Worm (Caenorhabditis elegans) whole organism, mixed stage, embryonic: ENCODE data around the gene lec-10.

Experiments used
- M03D4.4 ChIP-seq: sonication (generic microtip); optimal IDR thresholded peaks from 2 replicates; lab custom pipeline; 2017; ENCODE audit warnings: mild to moderate bottlenecking, missing genetic modification characterization, missing compliant biosample characterization
- bed-3 ChIP-seq: fragments of 200-800 bp; sonication (Bioruptor generic); optimal IDR thresholded peaks from 3 replicates; lab custom pipeline; 2018; ENCODE audit warnings: mild to moderate bottlenecking, missing genetic modification characterization, moderate library complexity, missing compliant biosample characterization
- blmp-1 ChIP-seq: fragments of 150-350 bp; optimal IDR thresholded peaks from 2 replicates; lab custom pipeline; 2014; ENCODE audit warnings: missing biosample characterization, missing genetic modification characterization
- ceh-43 ChIP-seq: fragments of 200-800 bp; sonication (Bioruptor generic); optimal IDR thresholded peaks from 2 replicates; lab custom pipeline; 2018; ENCODE audit warnings: mild to moderate bottlenecking, missing genetic modification characterization, moderate library complexity, missing compliant biosample characterization
- ces-1 ChIP-seq: fragments of 150-350 bp; optimal IDR thresholded peaks from 2 replicates; lab custom pipeline; 2014; ENCODE audit warnings: missing biosample characterization, missing genetic modification reagents, missing genetic modification characterization
- drap-1 ChIP-seq: fragments of 200-800 bp; sonication (Bioruptor generic); optimal IDR thresholded peaks from 3 replicates; lab custom pipeline; 2018; ENCODE audit warnings: mild to moderate bottlenecking, missing genetic modification characterization, missing compliant biosample characterization
- elt-1 ChIP-seq: sonication (generic microtip); optimal IDR thresholded peaks from 2 replicates; lab custom pipeline; 2017; ENCODE audit warnings: missing genetic modification characterization, mild to moderate bottlenecking, missing compliant biosample characterization, antibody characterized with exemption, moderate library complexity, borderline replicate concordance; ENCODE audit not compliant: insufficient read depth
- elt-3 ChIP-seq: fragments of 150-350 bp; optimal IDR thresholded peaks from 2 replicates; lab custom pipeline; 2014; ENCODE audit warnings: missing biosample characterization, missing genetic modification characterization
- flh-1 ChIP-seq: fragments of 200-800 bp; sonication (Bioruptor generic); optimal IDR thresholded peaks from 2 replicates; lab custom pipeline; 2018; ENCODE audit warnings: mild to moderate bottlenecking, missing genetic modification characterization, moderate library complexity, missing compliant biosample characterization
- ham-2 ChIP-seq: fragments of 200-800 bp; sonication (Bioruptor generic); optimal IDR thresholded peaks from 2 replicates; lab custom pipeline; 2018; ENCODE audit warnings: mild to moderate bottlenecking, missing genetic modification characterization, missing compliant biosample characterization
- lin-13 ChIP-seq: fragments of 150-350 bp; optimal IDR thresholded peaks from 2 replicates; lab custom pipeline; 2014; ENCODE audit warnings: missing biosample characterization, missing genetic modification characterization
- lin-32 ChIP-seq: fragments of 200-800 bp; sonication (Bioruptor generic); optimal IDR thresholded peaks from 2 replicates; lab custom pipeline; 2018; ENCODE audit warnings: mild to moderate bottlenecking, missing genetic modification characterization, missing compliant biosample characterization
- lsy-2 ChIP-seq: fragments of 150-350 bp; optimal IDR thresholded peaks from 2 replicates; lab custom pipeline; 2014; ENCODE audit warnings: missing biosample characterization, missing genetic modification characterization
- mab-5 ChIP-seq: fragments of 150-350 bp; optimal IDR thresholded peaks from 2 replicates; lab custom pipeline; 2014; ENCODE audit warnings: missing biosample characterization, missing genetic modification characterization
- mep-1 ChIP-seq: fragments of 150-350 bp; optimal IDR thresholded peaks from 2 replicates; lab custom pipeline; 2017; ENCODE audit warnings: missing biosample characterization, missing genetic modification reagents, missing genetic modification characterization, inconsistent platforms
- mls-2 ChIP-seq: sonication (generic microtip); optimal IDR thresholded peaks from 2 replicates; lab custom pipeline; 2016; ENCODE audit warnings: mild to moderate bottlenecking, missing genetic modification characterization, moderate library complexity, missing compliant biosample characterization
- nhr-2 ChIP-seq: fragments of 150-350 bp; optimal IDR thresholded peaks from 2 replicates; lab custom pipeline; 2014; ENCODE audit warnings: missing biosample characterization, missing genetic modification characterization
- nhr-237 ChIP-seq: fragments of 150-350 bp; optimal IDR thresholded peaks from 2 replicates; lab custom pipeline; 2014; ENCODE audit warnings: missing biosample characterization, missing genetic modification characterization
- nhr-76 ChIP-seq: sonication (generic microtip); optimal IDR thresholded peaks from 2 replicates; lab custom pipeline; 2017; ENCODE audit warnings: missing biosample characterization, missing genetic modification characterization
- sem-2 ChIP-seq: fragments of 200-800 bp; sonication (Bioruptor generic); optimal IDR thresholded peaks from 2 replicates; lab custom pipeline; 2018; ENCODE audit warnings: mild to moderate bottlenecking, missing genetic modification characterization, missing compliant biosample characterization
- snpc-4 ChIP-seq: fragments of 150-350 bp; optimal IDR thresholded peaks from 2 replicates; lab custom pipeline; 2014; ENCODE audit warnings: missing biosample characterization, missing genetic modification characterization
- sptf-1 ChIP-seq: sonication (generic microtip); optimal IDR thresholded peaks from 2 replicates; lab custom pipeline; 2017; ENCODE audit warnings: mild to moderate bottlenecking, missing genetic modification characterization, moderate library complexity, missing compliant biosample characterization
- tbx-8 ChIP-seq: fragments of 200-800 bp; sonication (Bioruptor generic); optimal IDR thresholded peaks from 2 replicates; lab custom pipeline; 2018; ENCODE audit warnings: mild to moderate bottlenecking, missing genetic modification characterization, moderate library complexity, missing compliant biosample characterization
- unc-120 ChIP-seq: sonication (generic microtip); optimal IDR thresholded peaks from 2 replicates; lab custom pipeline; 2017; ENCODE audit warnings: missing genetic modification characterization, missing compliant biosample characterization; ENCODE audit not compliant: poor library complexity, severe bottlenecking
- unc-39 ChIP-seq: fragments of 150-350 bp; optimal IDR thresholded peaks from 2 replicates; lab custom pipeline; 2014; ENCODE audit warnings: missing biosample characterization, missing genetic modification characterization
- unc-62 ChIP-seq: fragments of 150-350 bp; optimal IDR thresholded peaks from 2 replicates; lab custom pipeline; 2014; ENCODE audit warnings: missing biosample characterization, missing genetic modification reagents, missing genetic modification characterization
- ztf-11 ChIP-seq: fragments of 150-350 bp; optimal IDR thresholded peaks from 2 replicates; lab custom pipeline; 2014; ENCODE audit warnings: missing biosample characterization, missing genetic modification characterization

Gene lec-10

ce11 chrV:6508703-6509102 lies 19.8 kb upstream of the lec-10 start, which contains the start of gene ubh-3:
ubh-3 (minus strand) TSS chrV:6508803.
- TF ChIP-seq elt-3 (tag; lab: Kevin White, UChicago) (no peak), ztf-11 (tag; lab: Kevin White, UChicago) (no peak), flh-1 (no peak)

- TF ChIP-seq M03D4.4 (tag; lab: Kevin White, UChicago) (no peak), elt-3 (tag; lab: Kevin White, UChicago) (no peak), sem-2 (no peak), unc-39 (tag; lab: Kevin White, UChicago) (no peak), mls-2 (tag; lab: Kevin White, UChicago) (no peak), ham-2 (GFP tag; lab: Kevin White, UChicago) (no peak), ztf-11 (tag; lab: Kevin White, UChicago) (no peak), nhr-76 (no peak), tbx-8 (no peak), snpc-4 (tag; lab: Kevin White, UChicago) (no peak), nhr-237 (tag; lab: Kevin White, UChicago) (no peak), mep-1 (tag; lab: Kevin White, UChicago) (no peak), blmp-1 (tag; lab: Kevin White, UChicago) (no peak)
Observed at ce11 chrV:6506238-6506956, 17.5 kb upstream of the lec-10 start.

- TF ChIP-seq mep-1 (tag; lab: Kevin White, UChicago), result no peak
- TF ChIP-seq unc-62, result no peak
- TF ChIP-seq mls-2 (tag; lab: Kevin White, UChicago), result no peak
- no peak for TF ChIP-seq tbx-8
- no peak for TF ChIP-seq sem-2
- no peak for TF ChIP-seq ztf-11 (tag; lab: Kevin White, UChicago)
- no peak for TF ChIP-seq unc-120 (tag; lab: Kevin White, UChicago)
- TF ChIP-seq bed-3 (GFP tag; lab: Kevin White, UChicago), result no peak
- TF ChIP-seq nhr-2 (tag; lab: Kevin White, UChicago), result no peak
- TF ChIP-seq drap-1 (GFP tag; lab: Kevin White, UChicago), result no peak
Observed at ce11 chrV:6505339-6505811, 16.5 kb upstream of the lec-10 start, which contains the start of gene W01A11.7. W01A11.7 (minus strand) TSS chrV:6505389.

ce11 chrV:6504131-6504827 lies 15.4 kb upstream of the lec-10 start, which contains the start of gene moc-2:
moc-2 (minus strand) TSS chrV:6504181.
- no peak for TF ChIP-seq lsy-2 (tag; lab: Kevin White, UChicago)
- TF ChIP-seq unc-62, result no peak
- TF ChIP-seq mep-1 (tag; lab: Kevin White, UChicago), result no peak
- TF ChIP-seq nhr-237 (tag; lab: Kevin White, UChicago), result no peak
- no peak for TF ChIP-seq elt-3 (tag; lab: Kevin White, UChicago)
- no peak for TF ChIP-seq mab-5
- no peak for TF ChIP-seq ceh-43
- TF ChIP-seq nhr-76, result no peak
- TF ChIP-seq ces-1 (GFP tag; lab: Kevin White, UChicago), result no peak
- TF ChIP-seq sptf-1 (tag; lab: Kevin White, UChicago), result no peak
- TF ChIP-seq blmp-1 (tag; lab: Kevin White, UChicago), result no peak
- TF ChIP-seq elt-1, result no peak
- no peak for TF ChIP-seq lin-32 (GFP tag; lab: Kevin White, UChicago)
- TF ChIP-seq unc-39 (tag; lab: Kevin White, UChicago), result no peak
- no peak for TF ChIP-seq bed-3 (GFP tag; lab: Kevin White, UChicago)
- no peak for TF ChIP-seq nhr-2 (tag; lab: Kevin White, UChicago)

ce11 chrV:6503158-6503557 lies 14.2 kb upstream of the lec-10 start:
- TF ChIP-seq unc-39 (tag; lab: Kevin White, UChicago) (no peak), tbx-8 (no peak), unc-62 (peak; percentile 9), lin-13 (no peak)
